Fruit fly (Drosophila melanogaster) whole organism, embryonic: Measurements from ENCODE around the gene CG6788.
A peak's percentile ranks its signal among the peaks of the same experiment; 100 is the strongest.

ENCODE experiments used
- Asciz ChIP-seq: fragments of 200-800 bp; sonication (Bioruptor generic); optimal IDR thresholded peaks from 2 replicates; lab custom pipeline; 2017; ENCODE audit warnings: missing biosample characterization, mild to moderate bottlenecking, missing genetic modification characterization, missing genetic modification reagents
- Bgb ChIP-seq: fragments of 200-800 bp; sonication (Bioruptor generic); IDR thresholded peaks from 2 replicates; pipeline ENCODE4 v1.3.6; 2022; ENCODE audit warnings: missing biosample characterization, missing genetic modification characterization; ENCODE audit not compliant: partially characterized antibody
- CG10274 ChIP-seq: fragments of 200-800 bp; sonication (Bioruptor generic); optimal IDR thresholded peaks from 3 replicates; lab custom pipeline; 2017; ENCODE audit warnings: missing biosample characterization, mild to moderate bottlenecking, missing genetic modification characterization
- CG10565 ChIP-seq: fragments of 200-800 bp; sonication (Bioruptor generic); optimal IDR thresholded peaks from 3 replicates; lab custom pipeline; 2016; ENCODE audit warnings: missing biosample characterization, mild to moderate bottlenecking, missing genetic modification characterization
- CG10979 ChIP-seq: fragments of 200-800 bp; sonication (Bioruptor generic); optimal IDR thresholded peaks from 2 replicates; lab custom pipeline; 2018; ENCODE audit warnings: missing biosample characterization, mild to moderate bottlenecking, missing genetic modification characterization, moderate library complexity
- CG11247 ChIP-seq: fragments of 200-800 bp; sonication (Bioruptor generic); IDR thresholded peaks from 2 replicates; pipeline ENCODE4 v1.3.6; 2022; ENCODE audit warnings: missing biosample characterization, missing genetic modification characterization
- CG12236 ChIP-seq: fragments of 200-800 bp; sonication (Bioruptor generic); optimal IDR thresholded peaks from 2 replicates; lab custom pipeline; 2016; ENCODE audit warnings: missing biosample characterization, missing genetic modification characterization
- CG16863 ChIP-seq: fragments of 200-800 bp; sonication (Bioruptor generic); optimal IDR thresholded peaks from 3 replicates; lab custom pipeline; 2016; ENCODE audit warnings: missing biosample characterization, missing genetic modification characterization
- CG17359 ChIP-seq: fragments of 200-800 bp; sonication (Bioruptor generic); optimal IDR thresholded peaks from 3 replicates; lab custom pipeline; 2018; ENCODE audit warnings: missing biosample characterization, mild to moderate bottlenecking, missing genetic modification characterization, moderate library complexity
- CG17361 ChIP-seq: fragments of 200-800 bp; sonication (Bioruptor generic); IDR thresholded peaks from 3 replicates; pipeline ENCODE4 v1.3.6; 2022; ENCODE audit warnings: missing biosample characterization, missing genetic modification characterization
- CG31224 ChIP-seq: fragments of 200-800 bp; sonication (Bioruptor generic); IDR thresholded peaks from 2 replicates; pipeline ENCODE4 v1.3.6; 2022; ENCODE audit warnings: missing biosample characterization, missing genetic modification characterization
- CG32532 ChIP-seq: fragments of 200-800 bp; sonication (Bioruptor generic); IDR thresholded peaks from 2 replicates; pipeline ENCODE4 v1.3.6; 2022; ENCODE audit warnings: missing biosample characterization, missing genetic modification characterization
- CG33213 ChIP-seq: fragments of 200-800 bp; sonication (Bioruptor generic); optimal IDR thresholded peaks from 3 replicates; lab custom pipeline; 2016; ENCODE audit warnings: missing biosample characterization, missing genetic modification characterization
- CG33557 ChIP-seq: fragments of 200-800 bp; sonication (Bioruptor generic); optimal IDR thresholded peaks from 2 replicates; lab custom pipeline; 2019; ENCODE audit warnings: missing biosample characterization, mild to moderate bottlenecking, missing genetic modification characterization, moderate library complexity
- CG4404 ChIP-seq: fragments of 200-800 bp; sonication (Bioruptor generic); IDR thresholded peaks from 2 replicates; pipeline ENCODE4 v1.3.6; 2022; ENCODE audit warnings: missing biosample characterization, missing genetic modification characterization
- CG4707 ChIP-seq: fragments of 200-800 bp; sonication (Bioruptor generic); optimal IDR thresholded peaks from 2 replicates; lab custom pipeline; 2018; ENCODE audit warnings: missing biosample characterization, mild to moderate bottlenecking, missing genetic modification characterization, moderate library complexity
- CG5953 ChIP-seq: fragments of 200-800 bp; sonication (Bioruptor generic); IDR thresholded peaks from 2 replicates; pipeline ENCODE4 v1.3.6; 2022; ENCODE audit warnings: missing biosample characterization, missing genetic modification characterization
- CG7271 ChIP-seq: fragments of 200-800 bp; sonication (Bioruptor generic); optimal IDR thresholded peaks from 2 replicates; lab custom pipeline; 2018; ENCODE audit warnings: missing biosample characterization, mild to moderate bottlenecking, missing genetic modification characterization, moderate library complexity
- CG7839 ChIP-seq: fragments of 200-800 bp; sonication (Bioruptor generic); optimal IDR thresholded peaks from 3 replicates; lab custom pipeline; 2018; ENCODE audit warnings: missing biosample characterization, mild to moderate bottlenecking, missing genetic modification characterization, moderate library complexity
- CG8290 ChIP-seq, 3 experiments: fragments of 200-800 bp; sonication (Bioruptor generic); optimal IDR thresholded peaks; 2 replicates each; lab custom pipeline; 2016 to 2019; ENCODE audit warnings: missing biosample characterization in 3 of 3, missing genetic modification characterization in 3 of 3, mild to moderate bottlenecking in 2 of 3, moderate library complexity in 1 of 3
- CG8478 ChIP-seq: fragments of >200 bp; optimal IDR thresholded peaks from 2 replicates; lab custom pipeline; 2018
- CG9727 ChIP-seq: fragments of 200-800 bp; sonication (Bioruptor generic); optimal IDR thresholded peaks from 3 replicates; lab custom pipeline; 2017; ENCODE audit warnings: missing biosample characterization, mild to moderate bottlenecking, missing genetic modification characterization
- CG9817 ChIP-seq: fragments of 200-800 bp; sonication (Bioruptor generic); optimal IDR thresholded peaks from 2 replicates; lab custom pipeline; 2018; ENCODE audit warnings: missing biosample characterization, mild to moderate bottlenecking, missing genetic modification characterization, moderate library complexity
- CHES-1-like ChIP-seq: fragments of 200-800 bp; sonication (Bioruptor generic); optimal IDR thresholded peaks from 2 replicates; lab custom pipeline; 2016; ENCODE audit warnings: missing biosample characterization, missing genetic modification characterization
- E2f2 ChIP-seq: fragments of 200-800 bp; sonication (Bioruptor generic); IDR thresholded peaks from 2 replicates; pipeline ENCODE4 v1.3.6; 2022; ENCODE audit warnings: missing biosample characterization, missing genetic modification characterization
- Scr ChIP-seq: fragments of 200-800 bp; sonication (Bioruptor generic); IDR thresholded peaks from 2 replicates; pipeline ENCODE4 v1.3.6; 2022; ENCODE audit warnings: missing biosample characterization, missing genetic modification characterization; ENCODE audit not compliant: partially characterized antibody
- Sin3A ChIP-seq: fragments of >200 bp; optimal IDR thresholded peaks from 2 replicates; lab custom pipeline; 2018
- Sox100B ChIP-seq: fragments of 200-800 bp; sonication (Bioruptor generic); optimal IDR thresholded peaks from 3 replicates; lab custom pipeline; 2018; ENCODE audit warnings: missing biosample characterization, mild to moderate bottlenecking, missing genetic modification characterization
- Sry-δ ChIP-seq: fragments of 200-800 bp; sonication (Bioruptor generic); optimal IDR thresholded peaks from 2 replicates; lab custom pipeline; 2016; ENCODE audit warnings: missing biosample characterization, missing genetic modification characterization
- Usf ChIP-seq: fragments of 200-800 bp; sonication (Bioruptor generic); optimal IDR thresholded peaks from 2 replicates; lab custom pipeline; 2017; ENCODE audit warnings: missing genotype, missing biosample characterization, missing genetic modification characterization
- Vsx1 ChIP-seq: fragments of 200-800 bp; sonication (Bioruptor generic); optimal IDR thresholded peaks from 2 replicates; lab custom pipeline; 2017; ENCODE audit warnings: missing biosample characterization, mild to moderate bottlenecking, missing genetic modification characterization, missing genetic modification reagents
- bab2 ChIP-seq: fragments of 200-800 bp; sonication (Bioruptor generic); optimal IDR thresholded peaks from 2 replicates; lab custom pipeline; 2016; ENCODE audit warnings: missing biosample characterization, missing genetic modification characterization
- bbx ChIP-seq: fragments of 200-800 bp; sonication (Bioruptor generic); IDR thresholded peaks from 2 replicates; pipeline ENCODE4 v1.3.6; 2022; ENCODE audit warnings: missing biosample characterization, missing genetic modification characterization; ENCODE audit not compliant: partially characterized antibody
- cg ChIP-seq: fragments of 200-800 bp; sonication (Bioruptor generic); optimal IDR thresholded peaks from 3 replicates; lab custom pipeline; 2019; ENCODE audit warnings: missing biosample characterization, mild to moderate bottlenecking, missing genetic modification characterization, moderate library complexity
- dmrt11E ChIP-seq: fragments of 200-800 bp; sonication (Bioruptor generic); optimal IDR thresholded peaks from 3 replicates; lab custom pipeline; 2018; ENCODE audit warnings: missing biosample characterization, mild to moderate bottlenecking, missing genetic modification characterization, moderate library complexity
- eve ChIP-seq, 2 experiments: fragments of >200 bp; optimal IDR thresholded peaks; 2 replicates each; lab custom pipeline; 2017; ENCODE audit warnings: missing biosample characterization in 2 of 2, missing genetic modification characterization in 2 of 2
- gsb ChIP-seq: fragments of 200-800 bp; sonication (Bioruptor generic); IDR thresholded peaks from 2 replicates; pipeline ENCODE4 v1.3.6; 2022; ENCODE audit warnings: missing biosample characterization, missing genetic modification characterization
- gsb-n ChIP-seq: fragments of 200-800 bp; sonication (Bioruptor generic); optimal IDR thresholded peaks from 3 replicates; lab custom pipeline; 2018; ENCODE audit warnings: missing biosample characterization, mild to moderate bottlenecking, missing genetic modification characterization
- gt ChIP-seq: fragments of 200-800 bp; sonication (Bioruptor generic); IDR thresholded peaks from 2 replicates; pipeline ENCODE4 v1.3.6; 2022; ENCODE audit warnings: missing biosample characterization, missing genetic modification characterization
- jigr1 ChIP-seq: fragments of 200-800 bp; sonication (Bioruptor generic); IDR thresholded peaks from 3 replicates; pipeline ENCODE4 v1.3.6; 2022; ENCODE audit warnings: missing biosample characterization, missing genetic modification characterization
- ken ChIP-seq: fragments of 200-800 bp; sonication (Bioruptor generic); IDR thresholded peaks from 3 replicates; pipeline ENCODE4 v1.3.6; 2022; ENCODE audit warnings: missing biosample characterization, missing genetic modification characterization
- maf-S ChIP-seq: fragments of 200-800 bp; sonication (Bioruptor generic); optimal IDR thresholded peaks from 2 replicates; lab custom pipeline; 2016; ENCODE audit warnings: missing biosample characterization, missing genetic modification characterization
- nmo ChIP-seq: fragments of 200-800 bp; sonication (Bioruptor generic); optimal IDR thresholded peaks from 2 replicates; lab custom pipeline; 2018; ENCODE audit warnings: missing biosample characterization, mild to moderate bottlenecking, missing genetic modification characterization, moderate library complexity
- nom ChIP-seq: fragments of 200-800 bp; sonication (Bioruptor generic); optimal IDR thresholded peaks from 2 replicates; lab custom pipeline; 2017; ENCODE audit warnings: missing biosample characterization, missing genetic modification characterization, mild to moderate bottlenecking, moderate library complexity, missing genetic modification reagents
- odd ChIP-seq: fragments of 200-800 bp; sonication (Bioruptor generic); optimal IDR thresholded peaks from 2 replicates; lab custom pipeline; 2017; ENCODE audit warnings: missing biosample characterization, mild to moderate bottlenecking, missing genetic modification characterization
- sd ChIP-seq: fragments of 200-800 bp; sonication (Bioruptor generic); optimal IDR thresholded peaks from 3 replicates; lab custom pipeline; 2018; ENCODE audit warnings: missing biosample characterization, mild to moderate bottlenecking, missing genetic modification characterization, moderate library complexity
- sens ChIP-seq: fragments of 200-800 bp; sonication (Bioruptor generic); peaks from one replicate; lab custom pipeline; 2016; ENCODE audit warnings: missing biosample characterization, missing genetic modification characterization
- slou ChIP-seq: fragments of 200-800 bp; sonication (Bioruptor generic); optimal IDR thresholded peaks from 3 replicates; lab custom pipeline; 2016; ENCODE audit warnings: missing biosample characterization, missing genetic modification characterization
- sr ChIP-seq: fragments of 200-800 bp; sonication (Bioruptor generic); IDR thresholded peaks from 3 replicates; pipeline ENCODE4 v1.3.6; 2022; ENCODE audit warnings: missing biosample characterization, missing genetic modification characterization
- stwl ChIP-seq: fragments of 200-800 bp; sonication (Bioruptor generic); optimal IDR thresholded peaks from 3 replicates; lab custom pipeline; 2018; ENCODE audit warnings: missing biosample characterization, mild to moderate bottlenecking, missing genetic modification characterization, moderate library complexity
- vvl ChIP-seq: fragments of 200-800 bp; sonication (Bioruptor generic); IDR thresholded peaks from 2 replicates; pipeline ENCODE4 v1.3.6; 2022; ENCODE audit warnings: missing biosample characterization, missing genetic modification characterization
- zen ChIP-seq: fragments of 200-800 bp; sonication (Bioruptor generic); optimal IDR thresholded peaks from 3 replicates; lab custom pipeline; 2018; ENCODE audit warnings: missing biosample characterization, mild to moderate bottlenecking, missing genetic modification characterization, moderate library complexity

The CG6788 gene

DNA sequence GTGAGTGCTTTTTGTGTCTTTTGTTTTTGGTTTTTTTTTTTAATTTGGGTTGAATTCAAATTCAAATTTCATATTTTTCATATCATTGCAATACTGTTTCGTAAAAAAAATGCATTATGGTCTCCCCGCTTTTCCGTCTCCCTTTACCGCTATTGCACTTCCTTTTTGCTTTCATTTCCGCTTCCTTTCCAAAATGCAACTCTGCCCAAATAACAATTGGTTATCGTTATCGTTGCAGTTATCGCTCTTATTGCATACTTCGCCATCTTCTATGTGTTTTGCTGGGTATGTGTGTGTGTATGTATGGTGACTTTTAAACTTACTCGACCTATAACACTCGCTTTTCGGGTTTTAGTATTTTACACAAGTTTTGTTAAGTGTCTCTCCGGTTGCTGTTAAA lies 22.9 kb upstream of the CG6788 start (continued):
- TF ChIP-seq sd (tag; lab: Kevin White, UChicago), result no peak
- peak; percentile 1 for TF ChIP-seq cg (GFP tag; lab: Kevin White, UChicago)
- no peak for TF ChIP-seq CG10274 (GFP tag; lab: Kevin White, UChicago)
- TF ChIP-seq CG16863, result no peak
- TF ChIP-seq CHES-1-like (GFP tag; lab: Kevin White, UChicago), result no peak
- no peak for TF ChIP-seq CG17361
- TF ChIP-seq CG32532 (GFP tag; lab: Robert Waterston, UW), result no peak
- TF ChIP-seq bbx (GFP tag; lab: Robert Waterston, UW), result 0 out of 2 replicates have a peak, but pooled peaks have one; percentile 21
- TF ChIP-seq maf-S (GFP tag; lab: Kevin White, UChicago), result no peak
- TF ChIP-seq gsb, result no peak
- no peak for TF ChIP-seq CG31224
- peak; percentile 18 for TF ChIP-seq Sox100B
- no peak for TF ChIP-seq CG10979 (tag; lab: Kevin White, UChicago)
- no peak for TF ChIP-seq Sry-δ (GFP tag; lab: Kevin White, UChicago)
- no peak for TF ChIP-seq nmo
- no peak for TF ChIP-seq Bgb
- peak; percentile 15 for TF ChIP-seq CG17359 (tag; lab: Kevin White, UChicago)
- TF ChIP-seq CG9817 (tag; lab: Kevin White, UChicago), result no peak
- TF ChIP-seq bab2 (GFP tag; lab: Kevin White, UChicago), result no peak
- no peak for TF ChIP-seq sr (GFP tag; lab: Robert Waterston, UW)
- no peak for TF ChIP-seq ken (GFP tag; lab: Robert Waterston, UW)
- TF ChIP-seq CG10565 (GFP tag; lab: Kevin White, UChicago), result no peak
- TF ChIP-seq dmrt11E (tag; lab: Kevin White, UChicago), result no peak
- no peak for TF ChIP-seq CG8478 (lab: Kevin White, UChicago)
- peak; percentile 34 for TF ChIP-seq zen
- no peak for TF ChIP-seq CG7839 (tag; lab: Kevin White, UChicago)
- TF ChIP-seq jigr1, result no peak
- TF ChIP-seq CG33213 (GFP tag; lab: Kevin White, UChicago), result no peak
- no peak for TF ChIP-seq gt (GFP tag; lab: Robert Waterston, UW)
- TF ChIP-seq Scr, result no peak
- TF ChIP-seq Vsx1, result no peak
- TF ChIP-seq nom (GFP tag; lab: Kevin White, UChicago), result peak; percentile 22
- TF ChIP-seq CG4404 (GFP tag; lab: Robert Waterston, UW), result no peak
- TF ChIP-seq CG12236 (GFP tag; lab: Kevin White, UChicago), result no peak
- no peak for TF ChIP-seq Asciz (GFP tag; lab: Kevin White, UChicago)
- no peak for TF ChIP-seq E2f2 (GFP tag; lab: Robert Waterston, UW)
- peak; percentile 25 for TF ChIP-seq CG33557 (GFP tag; lab: Kevin White, UChicago)
- no peak for TF ChIP-seq Usf
- peak; percentile 85 for TF ChIP-seq stwl (tag; lab: Kevin White, UChicago)
- TF ChIP-seq slou (GFP tag; lab: Kevin White, UChicago), result no peak
- TF ChIP-seq odd (GFP tag; lab: Kevin White, UChicago), result no peak
- no peak for TF ChIP-seq eve (GFP tag; optimal IDR thresholded peaks at IDR 0.05; lab: Kevin White, UChicago)
- peak; percentile 22 for TF ChIP-seq sens (GFP tag; lab: Kevin White, UChicago)
- TF ChIP-seq CG8290 (GFP tag; optimal IDR thresholded peaks at IDR 0.05; lab: Kevin White, UChicago), result peak; percentile 41
- TF ChIP-seq CG8290 (tag; optimal IDR thresholded peaks at IDR 0.05; lab: Kevin White, UChicago), result peak in 1 of 2 experiments; percentile 31
- TF ChIP-seq CG11247 (GFP tag; lab: Robert Waterston, UW), result no peak
- no peak for TF ChIP-seq Sin3A
- TF ChIP-seq CG7271 (tag; lab: Kevin White, UChicago), result peak; percentile 95
- TF ChIP-seq CG4707 (GFP tag; lab: Kevin White, UChicago), result peak; percentile 23
- TF ChIP-seq CG5953 (GFP tag; lab: Robert Waterston, UW), result no peak
- TF ChIP-seq gsb-n (tag; lab: Kevin White, UChicago), result no peak
- TF ChIP-seq CG9727 (GFP tag; lab: Kevin White, UChicago), result peak; percentile 10
- no peak for TF ChIP-seq vvl (GFP tag; lab: Robert Waterston, UW)
